Fruit fly (Drosophila melanogaster) whole organism, adult: Measurements from ENCODE around the gene CG5568.

Source experiments
- CG12768 ChIP-seq: fragments of 200-800 bp; sonication (Bioruptor generic); optimal IDR thresholded peaks from 2 replicates; lab custom pipeline; 2017; ENCODE audit warnings: missing biosample characterization, missing genetic modification characterization, mild to moderate bottlenecking, moderate library complexity, missing genetic modification reagents
- CG1620 ChIP-seq: fragments of 200-800 bp; sonication (Bioruptor generic); optimal IDR thresholded peaks from 2 replicates; lab custom pipeline; 2016; ENCODE audit warnings: missing biosample characterization, missing genetic modification characterization
- CG7045 ChIP-seq: fragments of 200-800 bp; sonication (Bioruptor generic); optimal IDR thresholded peaks from 2 replicates; lab custom pipeline; 2017; ENCODE audit warnings: missing biosample characterization, mild to moderate bottlenecking, missing genetic modification characterization
- Crg-1 ChIP-seq: fragments of 200-800 bp; sonication (Bioruptor generic); optimal IDR thresholded peaks from 2 replicates; lab custom pipeline; 2016; ENCODE audit warnings: missing biosample characterization, missing genetic modification characterization
- Hr96 ChIP-seq: fragments of 200-800 bp; sonication (Bioruptor generic); optimal IDR thresholded peaks from 2 replicates; lab custom pipeline; 2016; ENCODE audit warnings: missing biosample characterization, missing genetic modification characterization
- Mnt ChIP-seq: fragments of 200-800 bp; sonication (Bioruptor generic); optimal IDR thresholded peaks from 2 replicates; lab custom pipeline; 2016; ENCODE audit warnings: missing biosample characterization, mild to moderate bottlenecking, missing genetic modification characterization
- bab1 ChIP-seq: fragments of 200-800 bp; sonication (Bioruptor generic); optimal IDR thresholded peaks from 3 replicates; lab custom pipeline; 2019; ENCODE audit warnings: missing biosample characterization, mild to moderate bottlenecking, missing genetic modification characterization, moderate library complexity
- cnc ChIP-seq, 2 experiments: fragments of >200 bp; optimal IDR thresholded peaks; 2 replicates each; lab custom pipeline; 2017

dm6 chr3L:5862994-5863393 is 8.3 kb upstream of the CG5568 start:
- TF ChIP-seq cnc (optimal IDR thresholded peaks at IDR 0.05; lab: Kevin White, UChicago) (no peak), CG12768 (no peak), Mnt (GFP tag; lab: Kevin White, UChicago) (no peak), CG1620 (GFP tag; lab: Kevin White, UChicago) (no peak), Hr96 (GFP tag; lab: Kevin White, UChicago) (no peak), CG7045 (GFP tag; lab: Kevin White, UChicago) (no peak), bab1 (GFP tag; lab: Kevin White, UChicago) (no peak), Crg-1 (GFP tag; lab: Kevin White, UChicago) (no peak)
